Fruit fly (Drosophila melanogaster) whole organism, prepupa: ENCODE results near the gene CG33509.

ENCODE experiments used
- CG10631 ChIP-seq: fragments of 200-800 bp; sonication (Bioruptor generic); optimal IDR thresholded peaks from 2 replicates; lab custom pipeline; 2016; ENCODE audit warnings: missing biosample characterization, missing genetic modification characterization
- CG10669 ChIP-seq: fragments of 200-800 bp; sonication (Bioruptor generic); optimal IDR thresholded peaks from 3 replicates; lab custom pipeline; 2018; ENCODE audit warnings: missing biosample characterization, mild to moderate bottlenecking, missing genetic modification characterization, moderate library complexity
- CG11762 ChIP-seq: fragments of 200-800 bp; sonication (Bioruptor generic); optimal IDR thresholded peaks from 3 replicates; lab custom pipeline; 2016; ENCODE audit warnings: missing biosample characterization, missing genetic modification characterization; ENCODE audit not compliant: insufficient read depth
- CG1621 ChIP-seq: fragments of 200-800 bp; sonication (Bioruptor generic); optimal IDR thresholded peaks from 3 replicates; lab custom pipeline; 2018; ENCODE audit warnings: missing biosample characterization, mild to moderate bottlenecking, missing genetic modification characterization
- CG16779 ChIP-seq: fragments of 200-800 bp; sonication (Bioruptor generic); optimal IDR thresholded peaks from 3 replicates; lab custom pipeline; 2017; ENCODE audit warnings: missing biosample characterization, mild to moderate bottlenecking, missing genetic modification characterization
- CG32006 ChIP-seq: fragments of 200-800 bp; sonication (Bioruptor generic); optimal IDR thresholded peaks from 3 replicates; lab custom pipeline; 2017; ENCODE audit warnings: missing biosample characterization, mild to moderate bottlenecking, missing genetic modification characterization
- CG4318 ChIP-seq: fragments of 200-800 bp; sonication (Bioruptor generic); optimal IDR thresholded peaks from 3 replicates; lab custom pipeline; 2017; ENCODE audit warnings: missing biosample characterization, mild to moderate bottlenecking, missing genetic modification characterization
- Eip78C ChIP-seq: fragments of 200-800 bp; sonication (Bioruptor generic); peaks from one replicate; lab custom pipeline; 2016; ENCODE audit warnings: missing biosample characterization, missing genetic modification characterization
- Gug ChIP-seq: fragments of 200-800 bp; sonication (Bioruptor generic); IDR thresholded peaks from 2 replicates; pipeline ENCODE4 v1.3.6; 2022; ENCODE audit warnings: missing biosample characterization, missing genetic modification characterization
- Hr39 ChIP-seq: fragments of 200-800 bp; sonication (Bioruptor generic); optimal IDR thresholded peaks from 2 replicates; lab custom pipeline; 2016; ENCODE audit warnings: missing biosample characterization, missing genetic modification characterization
- Hr4 ChIP-seq: fragments of 200-800 bp; sonication (Bioruptor generic); optimal IDR thresholded peaks from 3 replicates; lab custom pipeline; 2016; ENCODE audit warnings: missing biosample characterization, missing genetic modification characterization
- Lpt ChIP-seq: fragments of 200-800 bp; sonication (Bioruptor generic); optimal IDR thresholded peaks from 3 replicates; lab custom pipeline; 2016; ENCODE audit warnings: missing biosample characterization, missing genetic modification characterization
- Met ChIP-seq: fragments of 200-800 bp; sonication (Bioruptor generic); optimal IDR thresholded peaks from 3 replicates; lab custom pipeline; 2016; ENCODE audit warnings: missing biosample characterization, missing genetic modification characterization
- Sox102F ChIP-seq: fragments of 200-800 bp; sonication (Bioruptor generic); optimal IDR thresholded peaks from 2 replicates; lab custom pipeline; 2016; ENCODE audit warnings: missing biosample characterization, mild to moderate bottlenecking, missing genetic modification characterization
- acj6 ChIP-seq: fragments of 200-800 bp; sonication (Bioruptor generic); optimal IDR thresholded peaks from 3 replicates; lab custom pipeline; 2016; ENCODE audit warnings: missing biosample characterization, missing genetic modification characterization
- dsx ChIP-seq: fragments of 200-800 bp; optimal IDR thresholded peaks from 3 replicates; lab custom pipeline; 2019; ENCODE audit warnings: missing biosample characterization, mild to moderate bottlenecking, missing genetic modification characterization, moderate library complexity; ENCODE audit not compliant: poor library complexity, severe bottlenecking
- esn ChIP-seq: fragments of 200-800 bp; sonication (Bioruptor generic); optimal IDR thresholded peaks from 2 replicates; lab custom pipeline; 2016; ENCODE audit warnings: missing biosample characterization, mild to moderate bottlenecking, missing genetic modification characterization, moderate library complexity
- fkh ChIP-seq: fragments of 200-800 bp; sonication (Bioruptor generic); optimal IDR thresholded peaks from 3 replicates; lab custom pipeline; 2017; ENCODE audit warnings: missing biosample characterization, mild to moderate bottlenecking, missing genetic modification characterization, moderate library complexity
- lz ChIP-seq: fragments of 200-800 bp; sonication (Bioruptor generic); optimal IDR thresholded peaks from 3 replicates; lab custom pipeline; 2016; ENCODE audit warnings: missing biosample characterization, missing genetic modification characterization
- net ChIP-seq: fragments of 200-800 bp; sonication (Bioruptor generic); optimal IDR thresholded peaks from 3 replicates; lab custom pipeline; 2016; ENCODE audit warnings: missing biosample characterization, missing genetic modification characterization
- pdm3 ChIP-seq: fragments of 200-800 bp; sonication (Bioruptor generic); optimal IDR thresholded peaks from 3 replicates; lab custom pipeline; 2016; ENCODE audit warnings: missing biosample characterization, missing genetic modification characterization
- spab ChIP-seq: fragments of 200-800 bp; sonication (Bioruptor generic); optimal IDR thresholded peaks from 2 replicates; lab custom pipeline; 2017; ENCODE audit warnings: missing biosample characterization, mild to moderate bottlenecking, missing genetic modification characterization, missing genetic modification reagents
- topi ChIP-seq: fragments of 200-800 bp; sonication (Bioruptor generic); optimal IDR thresholded peaks from 3 replicates; lab custom pipeline; 2016; ENCODE audit warnings: missing biosample characterization, missing genetic modification characterization

CG33509 gene

DNA sequence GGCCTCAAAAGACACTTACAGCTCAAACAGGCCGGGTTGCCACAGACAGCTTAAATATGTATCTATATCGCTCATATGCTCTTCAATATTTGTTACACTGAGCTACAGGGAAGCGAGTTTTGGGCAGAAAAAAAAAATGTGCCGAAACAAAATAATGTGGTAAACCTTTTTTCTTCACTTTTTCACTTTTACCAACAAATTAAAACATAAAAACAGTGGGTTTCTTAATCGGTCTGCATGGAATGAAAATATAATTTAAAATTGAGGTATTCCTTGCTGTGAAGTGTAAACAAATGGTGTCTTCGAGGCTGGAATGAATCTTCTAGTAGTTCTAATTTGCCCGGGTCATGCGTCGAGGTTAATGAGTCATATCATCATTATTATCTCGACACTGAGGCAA is 47.6 kb downstream of the CG33509 start (continued):
- TF ChIP-seq dsx (GFP tag; lab: Kevin White, UChicago) (no peak), topi (peak; percentile 32), lz (GFP tag; lab: Kevin White, UChicago) (peak; percentile 20), Lpt (GFP tag; lab: Kevin White, UChicago) (no peak), CG4318 (no peak), esn (GFP tag; lab: Kevin White, UChicago) (peak; percentile 37), Met (GFP tag; lab: Kevin White, UChicago) (peak; percentile 24), Hr39 (GFP tag; lab: Kevin White, UChicago) (peak; percentile 12), CG10631 (GFP tag; lab: Kevin White, UChicago) (no peak), Sox102F (GFP tag; lab: Kevin White, UChicago) (peak; percentile 35), Gug (0 out of 2 replicates have a peak, but pooled peaks have one; percentile 14), net (peak; percentile 20), acj6 (GFP tag; lab: Kevin White, UChicago) (no peak), spab (no peak), pdm3 (peak; percentile 19), Hr4 (GFP tag; lab: Kevin White, UChicago) (peak; percentile 25), CG10669 (GFP tag; lab: Kevin White, UChicago) (peak; percentile 15), CG16779 (tag; lab: Kevin White, UChicago) (no peak), CG11762 (GFP tag; lab: Kevin White, UChicago) (no peak)
- TF ChIP-seq, all 60 proteins: peak for 27

DNA sequence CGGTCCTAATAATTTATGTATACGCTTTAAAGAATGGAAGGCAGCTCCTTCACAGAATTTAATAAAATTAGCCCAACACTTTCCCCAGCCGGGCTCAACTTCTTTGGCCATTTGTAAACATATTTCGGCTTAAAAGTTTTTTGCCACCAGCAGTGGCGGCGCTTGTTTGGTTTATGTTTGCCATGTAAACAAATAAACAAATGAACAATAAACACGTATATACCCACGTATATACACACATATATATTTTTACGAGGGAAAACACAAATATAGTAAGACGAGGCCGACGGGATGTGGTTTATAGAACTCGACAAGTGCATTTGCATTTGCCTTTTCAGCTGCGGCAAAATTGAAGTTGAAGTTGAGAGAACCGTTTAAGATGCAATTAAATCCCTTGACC is 48.6 kb downstream of the CG33509 start:
- peak; percentile 52 for TF ChIP-seq fkh (GFP tag; lab: Kevin White, UChicago)
- TF ChIP-seq Met (GFP tag; lab: Kevin White, UChicago) = no peak

DNA sequence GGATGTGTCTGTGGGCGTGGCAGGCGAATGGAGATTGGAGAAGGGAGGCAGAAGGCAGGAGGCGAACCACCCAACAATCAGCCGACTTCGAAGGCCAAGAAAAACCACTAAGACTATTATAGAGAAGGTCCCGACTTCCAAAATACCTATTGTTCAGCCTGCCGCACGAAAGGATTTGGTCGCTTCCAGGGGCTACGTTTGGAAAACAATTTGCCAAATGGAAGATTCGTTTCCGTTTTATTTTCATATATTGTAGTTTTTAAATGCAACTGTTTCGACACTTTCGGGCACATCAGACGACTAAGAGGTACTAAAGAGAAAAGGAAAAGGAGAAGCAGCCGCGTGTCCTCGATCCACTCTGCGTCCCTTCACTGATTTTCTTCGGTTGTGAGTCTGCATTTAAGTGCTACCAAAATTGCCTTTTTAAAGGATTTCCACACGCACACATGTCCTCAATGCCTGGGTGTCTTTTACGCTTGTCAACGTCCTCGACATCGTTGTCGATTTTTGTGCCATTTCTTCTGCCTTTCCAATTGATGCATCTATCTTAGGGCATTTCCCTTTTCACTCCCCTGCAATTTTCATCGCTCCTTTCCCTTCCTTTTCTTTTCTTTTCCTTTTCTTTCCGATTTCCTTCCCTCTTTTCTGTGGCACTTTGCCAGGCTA is 50.5 kb downstream of the CG33509 start:
- peak; percentile 1 for TF ChIP-seq CG32006 (GFP tag; lab: Kevin White, UChicago)
- peak; percentile 55 for TF ChIP-seq Eip78C (GFP tag; lab: Kevin White, UChicago)
- no peak for TF ChIP-seq CG1621
